Worm (Caenorhabditis elegans): ENCODE results near the gene sgn-1.
A peak's percentile ranks its signal among the peaks of the same experiment; 100 is the strongest.

ce11 chrII:8787376-8787775 lies 3.9 kb upstream of the sgn-1 start:
- TF ChIP-seq ceh-82 (tag; optimal IDR thresholded peaks at IDR 0.05) (peak; percentile 66), lin-39 (tag; optimal IDR thresholded peaks at IDR 0.05) (no peak), ama-1 (optimal IDR thresholded peaks at IDR 0.05) (peak; percentile 93), nhr-12 (tag; optimal IDR thresholded peaks at IDR 0.05) (no peak), unc-62 (GFP tag; optimal IDR thresholded peaks at IDR 0.05) (peak; percentile 69), ZK546.5 (tag; optimal IDR thresholded peaks at IDR 0.05) (peak; percentile 28), mab-5 (tag; optimal IDR thresholded peaks at IDR 0.05) (peak; percentile 92), nhr-237 (tag; optimal IDR thresholded peaks at IDR 0.05) (no peak)

Data from whole organism, L2 larva.